Worm (Caenorhabditis elegans) whole organism, late embryonic: Measurements from ENCODE around the gene grl-18.

Source experiments
- fkh-10 ChIP-seq: fragments of 150-350 bp; optimal IDR thresholded peaks from 2 replicates; lab custom pipeline; 2014; ENCODE audit warnings: missing biosample characterization, missing genetic modification reagents, missing genetic modification characterization
- npax-4 ChIP-seq: sonication (generic microtip); optimal IDR thresholded peaks from 2 replicates; lab custom pipeline; 2016; ENCODE audit warnings: missing genetic modification characterization, missing compliant biosample characterization

ce11 chrV:5504807-5505442 is 16.3 kb upstream of the grl-18 start, which contains the start of the genes dnj-19 and nhr-47:
- no peak for TF ChIP-seq npax-4
- TF ChIP-seq fkh-10 (GFP tag; lab: Kevin White, UChicago): no peak
